Fruit fly (Drosophila melanogaster): ENCODE data around the gene CG14079.

Gene CG14079

DNA sequence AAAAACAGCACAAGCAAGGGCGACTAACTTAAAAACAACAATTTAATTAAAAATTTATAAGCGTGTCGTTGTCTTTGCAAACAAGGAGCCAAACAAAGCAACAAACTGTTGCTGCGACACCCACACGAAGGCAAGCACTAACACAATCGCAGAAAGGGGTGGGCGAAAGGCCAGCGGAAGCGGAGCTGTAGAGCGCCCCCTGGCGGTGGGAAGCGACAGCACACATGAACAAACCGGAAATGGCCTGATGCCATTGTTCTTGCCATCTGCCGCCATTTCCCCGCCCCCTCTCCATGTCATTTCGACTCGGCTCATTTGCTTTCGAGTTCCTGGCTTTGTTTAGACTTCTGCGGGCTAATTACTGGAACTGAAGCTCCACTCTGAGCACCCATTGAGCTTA is 34.8 kb downstream of the CG14079 start:
- TF ChIP-seq OdsH (GFP tag; optimal IDR thresholded peaks at IDR 0.05) (no peak), br (GFP tag; optimal IDR thresholded peaks at IDR 0.05) (no peak), Myc (optimal IDR thresholded peaks at IDR 0.05) (no peak), GATAd (GFP tag; optimal IDR thresholded peaks at IDR 0.05) (no peak), foxo (GFP tag; optimal IDR thresholded peaks at IDR 0.05) (no peak), CrebA (GFP tag; optimal IDR thresholded peaks at IDR 0.05; ENCODE audit: borderline replicate concordance) (no peak)

DNA sequence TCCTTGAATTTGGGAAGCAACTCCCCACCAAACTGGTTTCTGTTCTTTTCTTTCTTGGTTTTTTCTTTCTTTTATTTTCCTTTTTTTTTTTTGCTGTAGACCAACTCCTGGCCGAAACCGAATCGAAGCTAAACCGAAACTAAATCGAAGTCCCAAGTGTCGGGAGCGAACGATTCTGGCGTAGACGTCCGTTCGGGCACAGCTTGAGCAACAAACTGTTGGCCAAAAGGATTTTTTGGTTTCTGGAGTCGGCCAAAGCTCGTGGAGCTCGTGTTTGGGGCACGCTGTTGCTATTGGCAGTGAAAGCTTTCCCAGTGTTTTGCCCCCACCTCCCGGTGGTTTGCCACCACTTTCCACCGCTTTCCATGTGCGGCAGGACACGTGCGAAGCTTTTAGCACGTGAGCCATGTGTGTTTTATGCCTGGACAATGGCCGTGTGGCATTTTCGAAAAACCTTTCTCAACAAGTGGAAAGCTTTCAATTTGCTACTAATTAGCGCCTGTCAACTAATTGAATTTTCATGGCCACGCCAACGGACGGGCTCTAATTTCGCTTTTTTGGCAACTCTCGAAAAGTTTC is 41.2 kb downstream of the CG14079 start, which contains the start of gene CG14082:
Gene CG14082 (minus strand): TSS at position 51 of the 579 bp plus-strand sequence.
- TF ChIP-seq Myc (optimal IDR thresholded peaks at IDR 0.05): no peak
- TF ChIP-seq foxo (GFP tag; optimal IDR thresholded peaks at IDR 0.05): no peak
- TF ChIP-seq CG9705 (GFP tag; optimal IDR thresholded peaks at IDR 0.05): no peak
- no peak for TF ChIP-seq GATAd (GFP tag; optimal IDR thresholded peaks at IDR 0.05)

DNA sequence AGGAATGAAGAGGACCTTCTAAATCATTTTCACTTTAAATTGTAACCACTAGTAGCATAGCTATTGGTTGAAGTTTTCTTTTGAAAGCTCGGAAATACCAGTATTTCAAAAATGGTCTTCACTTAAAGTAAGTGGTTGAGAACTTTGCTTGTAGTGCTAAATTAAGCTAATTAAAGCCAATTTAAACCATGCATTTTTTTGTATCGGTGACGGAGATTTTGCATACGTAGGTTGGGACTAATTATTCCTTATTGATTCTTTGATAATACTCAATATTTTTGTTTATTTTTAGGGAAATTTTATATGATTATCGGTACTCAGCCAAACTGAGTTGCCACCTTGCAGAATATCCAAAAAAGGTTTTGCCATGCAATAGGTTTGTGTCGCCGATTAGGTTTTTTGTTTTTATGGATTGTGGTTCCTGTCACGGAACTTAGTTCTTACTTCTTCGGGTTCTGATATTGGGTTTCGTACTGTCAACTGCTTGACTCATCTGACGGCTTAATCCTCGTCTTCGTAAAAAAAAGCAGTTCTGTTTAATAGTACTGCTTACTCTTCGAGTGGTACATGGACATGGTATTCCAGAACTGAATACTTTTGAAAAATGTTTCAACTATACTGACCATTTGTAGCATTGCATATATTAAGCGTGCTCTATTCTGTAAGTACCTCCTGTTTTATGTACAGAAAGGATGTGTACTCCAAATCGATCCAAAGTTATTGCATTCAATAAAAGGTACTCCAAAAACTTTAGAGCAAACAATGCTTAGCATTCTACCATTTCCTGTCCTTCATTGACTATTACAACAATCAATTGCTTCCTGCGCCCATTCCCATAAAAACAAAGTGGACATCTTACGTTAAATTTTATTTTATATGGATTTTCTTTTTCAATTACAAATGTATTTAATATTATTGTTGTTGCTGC is 42.5 kb downstream of the CG14079 start:
- no peak for TF ChIP-seq Hnf4 (GFP tag; optimal IDR thresholded peaks at IDR 0.05)
- TF ChIP-seq HLH106 (tag; optimal IDR thresholded peaks at IDR 0.05): no peak
- no peak for TF ChIP-seq h (GFP tag; optimal IDR thresholded peaks at IDR 0.05)
- no peak for TF ChIP-seq CrebA (GFP tag; optimal IDR thresholded peaks at IDR 0.05; ENCODE audit: borderline replicate concordance)
- peak; percentile 72 for TF ChIP-seq Myc (optimal IDR thresholded peaks at IDR 0.05)
- no peak for TF ChIP-seq tai (GFP tag; optimal IDR thresholded peaks at IDR 0.05)
- TF ChIP-seq Dif (GFP tag; optimal IDR thresholded peaks at IDR 0.05; ENCODE audit: partially characterized antibody): no peak
- no peak for TF ChIP-seq brk (GFP tag; optimal IDR thresholded peaks at IDR 0.05)
- TF ChIP-seq dl (GFP tag; optimal IDR thresholded peaks at IDR 0.05; ENCODE audit: insufficient read depth in 1 of 2, partially characterized antibody in 2 of 2): no peak
- peak; percentile 90 for TF ChIP-seq Vsx2 (GFP tag; optimal IDR thresholded peaks at IDR 0.05; ENCODE audit: partially characterized antibody)
- TF ChIP-seq rgr (GFP tag; optimal IDR thresholded peaks at IDR 0.05): no peak

DNA sequence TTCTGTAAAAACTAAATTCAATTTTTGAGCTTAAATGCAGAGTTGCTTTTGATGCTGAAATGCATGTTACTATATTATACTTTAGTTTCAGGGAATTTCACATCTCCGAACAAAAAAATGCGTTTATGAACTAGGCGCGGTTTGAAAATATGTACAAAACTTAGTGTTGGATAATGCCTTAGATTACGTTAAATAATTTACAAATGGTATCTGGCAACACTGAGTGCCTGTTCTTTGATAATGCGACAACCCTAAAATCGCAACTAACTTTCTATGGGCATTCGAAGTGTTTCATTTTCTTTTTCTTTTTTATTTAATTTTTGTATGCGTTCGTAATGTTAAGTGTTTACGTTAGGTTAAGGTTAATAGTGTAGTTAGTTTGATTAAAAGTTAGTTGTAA is 44.8 kb downstream of the CG14079 start:
- TF ChIP-seq brk (GFP tag; optimal IDR thresholded peaks at IDR 0.05): no peak
- no peak for TF ChIP-seq Hnf4 (GFP tag; optimal IDR thresholded peaks at IDR 0.05)
- no peak for TF ChIP-seq usp (GFP tag; optimal IDR thresholded peaks at IDR 0.05)
- TF ChIP-seq foxo (GFP tag; optimal IDR thresholded peaks at IDR 0.05): no peak
- TF ChIP-seq Mio (GFP tag; optimal IDR thresholded peaks at IDR 0.05): no peak
- TF ChIP-seq Hr78 (GFP tag; optimal IDR thresholded peaks at IDR 0.05): no peak

DNA sequence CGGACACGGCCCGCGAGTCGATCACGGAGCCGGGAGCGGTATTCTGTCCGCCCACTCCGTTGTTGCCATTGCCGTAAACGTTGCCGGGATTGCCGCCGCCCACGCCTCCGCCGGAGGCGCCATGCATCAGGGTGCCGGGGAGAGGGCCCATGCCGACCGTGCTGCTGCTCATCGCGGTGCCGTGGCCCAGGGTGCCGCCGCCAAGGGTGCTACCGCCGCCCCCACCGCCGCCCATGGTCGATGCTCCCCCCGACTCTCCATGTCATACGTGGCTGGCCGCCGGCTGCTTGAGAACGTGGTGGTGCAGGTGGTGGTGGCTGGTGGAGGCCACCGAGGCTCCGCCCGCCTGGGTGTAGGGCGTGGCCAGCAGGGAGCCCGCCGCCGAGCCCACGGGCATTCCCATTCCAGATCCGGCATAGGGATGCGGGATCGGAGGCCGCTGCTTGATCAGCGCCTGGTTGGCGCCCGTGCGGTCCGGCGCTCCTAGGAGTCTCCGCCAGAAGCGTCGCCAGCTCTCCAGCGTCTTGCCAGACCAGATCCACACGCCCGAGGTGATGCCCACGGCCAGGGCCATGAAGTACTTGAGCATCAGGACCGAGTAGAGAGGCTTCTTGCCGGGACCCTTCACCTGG is 46.3 kb downstream of the CG14079 start:
- no peak for TF ChIP-seq sage (GFP tag; optimal IDR thresholded peaks at IDR 0.05)
- peak; percentile 98 for TF ChIP-seq Dfd (GFP tag; optimal IDR thresholded peaks at IDR 0.05)

DNA sequence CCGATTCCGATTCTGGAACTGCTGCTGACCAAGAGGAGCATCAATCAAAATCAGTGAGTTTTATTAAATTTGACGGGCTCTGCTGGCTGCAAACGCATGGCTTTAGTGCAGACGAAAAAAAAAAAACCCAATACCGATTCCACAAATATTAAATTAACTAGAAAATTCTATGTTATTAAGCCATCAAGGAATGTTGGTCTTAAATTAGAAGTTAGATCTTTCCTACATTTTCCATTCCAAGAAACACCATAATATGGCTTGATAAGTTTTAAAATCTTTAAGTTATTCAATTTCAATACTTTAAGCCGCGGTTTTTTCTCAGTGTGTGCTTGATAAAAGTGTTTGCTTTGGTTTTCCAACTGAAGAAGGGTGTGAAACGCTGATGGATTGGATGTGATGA is 49.4 kb downstream of the CG14079 start:
- TF ChIP-seq N (GFP tag; optimal IDR thresholded peaks at IDR 0.05) (no peak), Hr78 (GFP tag; optimal IDR thresholded peaks at IDR 0.05) (no peak), tai (GFP tag; optimal IDR thresholded peaks at IDR 0.05) (no peak), usp (GFP tag; optimal IDR thresholded peaks at IDR 0.05) (no peak), foxo (GFP tag; optimal IDR thresholded peaks at IDR 0.05) (peak in 1 of 2 experiments; percentile 8), CG32264 (GFP tag; optimal IDR thresholded peaks at IDR 0.05) (no peak), Vsx2 (GFP tag; optimal IDR thresholded peaks at IDR 0.05; ENCODE audit: partially characterized antibody) (no peak), Abd-B (GFP tag; optimal IDR thresholded peaks at IDR 0.05) (no peak), br (GFP tag; optimal IDR thresholded peaks at IDR 0.05) (no peak)

Measured in whole organism, wandering third instar larva.